Fruit fly (Drosophila melanogaster): ENCODE measurements around the gene CG33777.

- TF ChIP-seq CTCF (optimal IDR thresholded peaks at IDR 0.05) (no peak), CG8478 (optimal IDR thresholded peaks at IDR 0.05) (no peak)
These were observed 751 bp upstream of the CG33777 start, which contains the start of gene CG42540 for dm6 chr3L:4555787-4556186.

Data from S2 (cell line).